Worm (Caenorhabditis elegans) whole organism, early embryonic: ENCODE data around the gene C54F6.15.

Experiments used
- ets-7 ChIP-seq: sonication (generic microtip); optimal IDR thresholded peaks from 2 replicates; lab custom pipeline; 2016; ENCODE audit warnings: missing genotype, missing genetic modification characterization, missing compliant biosample characterization
- flt-1 ChIP-seq: fragments of 200-800 bp; sonication (Bioruptor generic); IDR thresholded peaks from 2 replicates; pipeline ENCODE4 v1.3.6; 2022; ENCODE audit warnings: missing genetic modification characterization, missing compliant biosample characterization
- pes-1 ChIP-seq: fragments of 200-800 bp; sonication (Bioruptor generic); IDR thresholded peaks from 2 replicates; pipeline ENCODE4 v1.3.6; 2022; ENCODE audit warnings: missing genetic modification reagents, missing genetic modification characterization, missing compliant biosample characterization
- scrt-1 ChIP-seq: fragments of 200-800 bp; sonication (Bioruptor generic); IDR thresholded peaks from 2 replicates; pipeline ENCODE4 v1.3.6; 2022; ENCODE audit warnings: missing genetic modification characterization, missing compliant biosample characterization

ce11 chrV:7506207-7506606 lies 16.0 kb downstream of the C54F6.15 start:
- TF ChIP-seq flt-1 (GFP tag; lab: Robert Waterston, UW): no peak
- no peak for TF ChIP-seq ets-7 (tag; lab: Kevin White, UChicago)
- no peak for TF ChIP-seq scrt-1
- TF ChIP-seq pes-1 (GFP tag; lab: Robert Waterston, UW): no peak
